Fruit fly (Drosophila melanogaster): ENCODE measurements around the gene CG32817.

dm6 chrX:478766-479165 is at the start of gene CG32817:
- TF ChIP-seq disco-r (GFP tag; optimal IDR thresholded peaks at IDR 0.05) (no peak), CG8478 (optimal IDR thresholded peaks at IDR 0.05) (no peak), stwl (tag; optimal IDR thresholded peaks at IDR 0.05) (no peak), CG6272 (GFP tag; IDR thresholded peaks at IDR 0.05) (no peak), Awh (GFP tag; IDR thresholded peaks at IDR 0.05) (no peak), CG6854 (GFP tag; optimal IDR thresholded peaks at IDR 0.05) (no peak)

All from whole organism, embryonic.